Worm (Caenorhabditis elegans) whole organism, early embryonic: ENCODE data around the gene K12B6.9.

Experiments
- F13C5.2 ChIP-seq: sonication (generic microtip); optimal IDR thresholded peaks from 2 replicates; lab custom pipeline; 2017; ENCODE audit warnings: mild to moderate bottlenecking, missing genetic modification characterization, inconsistent platforms, missing compliant biosample characterization
- aly-1 ChIP-seq: sonication (generic microtip); optimal IDR thresholded peaks from 2 replicates; lab custom pipeline; 2016; ENCODE audit warnings: missing genetic modification characterization, missing compliant biosample characterization
- ama-1 ChIP-seq: fragments of 150-350 bp; optimal IDR thresholded peaks from 2 replicates; lab custom pipeline; 2014
- ceh-13 ChIP-seq: fragments of 200-800 bp; sonication (Bioruptor generic); optimal IDR thresholded peaks from 2 replicates; lab custom pipeline; 2018; ENCODE audit warnings: mild to moderate bottlenecking, missing genetic modification characterization, missing compliant biosample characterization
- ceh-36 ChIP-seq: sonication (generic microtip); optimal IDR thresholded peaks from 2 replicates; lab custom pipeline; 2016; ENCODE audit warnings: missing genetic modification characterization, inconsistent platforms, missing compliant biosample characterization
- ets-7 ChIP-seq: sonication (generic microtip); optimal IDR thresholded peaks from 2 replicates; lab custom pipeline; 2016; ENCODE audit warnings: missing genotype, missing genetic modification characterization, missing compliant biosample characterization
- flt-1 ChIP-seq: fragments of 200-800 bp; sonication (Bioruptor generic); IDR thresholded peaks from 2 replicates; pipeline ENCODE4 v1.3.6; 2022; ENCODE audit warnings: missing genetic modification characterization, missing compliant biosample characterization
- hmbx-1 ChIP-seq: sonication (generic microtip); optimal IDR thresholded peaks from 2 replicates; lab custom pipeline; 2016; ENCODE audit warnings: mild to moderate bottlenecking, missing genetic modification characterization, missing compliant biosample characterization
- hmg-4 ChIP-seq: fragments of 200-800 bp; sonication (Bioruptor generic); optimal IDR thresholded peaks from 2 replicates; lab custom pipeline; 2018; ENCODE audit warnings: mild to moderate bottlenecking, missing genetic modification characterization, missing compliant biosample characterization
- sea-1 ChIP-seq: fragments of 200-800 bp; sonication (Bioruptor generic); conservative IDR thresholded peaks from 2 replicates; pipeline ENCODE4 v1.3.6; 2022; ENCODE audit warnings: missing genetic modification characterization, missing compliant biosample characterization
- tbx-11 ChIP-seq: fragments of 200-800 bp; sonication (Bioruptor generic); IDR thresholded peaks from 2 replicates; pipeline ENCODE4 v1.3.6; 2022; ENCODE audit warnings: missing genetic modification characterization, missing compliant biosample characterization
- tra-4 ChIP-seq: sonication (generic microtip); optimal IDR thresholded peaks from 2 replicates; lab custom pipeline; 2017; ENCODE audit warnings: missing genetic modification characterization, missing compliant biosample characterization

ce11 chrV:6259139-6259538 is 33.3 kb downstream of the K12B6.9 start, which contains the start of gene K08B12.1:
- no peak for TF ChIP-seq hmg-4
- TF ChIP-seq tbx-11 (GFP tag; lab: Robert Waterston, UW): no peak
- no peak for TF ChIP-seq ama-1 (lab: Kevin White, UChicago)
- TF ChIP-seq ceh-36: no peak
- no peak for TF ChIP-seq hmbx-1 (tag; lab: Kevin White, UChicago)
- TF ChIP-seq ets-7 (tag; lab: Kevin White, UChicago): no peak
- no peak for TF ChIP-seq flt-1 (GFP tag; lab: Robert Waterston, UW)
- TF ChIP-seq sea-1 (GFP tag; lab: Robert Waterston, UW): no peak
- no peak for TF ChIP-seq aly-1 (tag; lab: Kevin White, UChicago)
- TF ChIP-seq ceh-13 (GFP tag; lab: Kevin White, UChicago): no peak
- TF ChIP-seq F13C5.2: no peak
- no peak for TF ChIP-seq tra-4 (tag; lab: Kevin White, UChicago)
